Worm (Caenorhabditis elegans) whole organism, L1 larva: ENCODE measurements around the gene F42G8.8.

Experiments used
- C34B4.2 ChIP-seq: sonication (generic microtip); optimal IDR thresholded peaks from 2 replicates; lab custom pipeline; 2017; ENCODE audit warnings: mild to moderate bottlenecking, missing genetic modification characterization, missing compliant biosample characterization
- F16B12.6 ChIP-seq: fragments of 150-350 bp; optimal IDR thresholded peaks from 2 replicates; lab custom pipeline; 2014; ENCODE audit warnings: missing biosample characterization, missing genetic modification characterization
- blmp-1 ChIP-seq: fragments of 150-350 bp; optimal IDR thresholded peaks from 2 replicates; lab custom pipeline; 2014; ENCODE audit warnings: missing biosample characterization, missing genetic modification characterization
- egl-13 ChIP-seq: sonication (generic microtip); optimal IDR thresholded peaks from 2 replicates; lab custom pipeline; 2016; ENCODE audit warnings: missing genotype, missing genetic modification reagents, missing genetic modification characterization, missing compliant biosample characterization
- elt-2 ChIP-seq: sonication (generic microtip); optimal IDR thresholded peaks from 2 replicates; lab custom pipeline; 2016; ENCODE audit warnings: missing genetic modification characterization, mild to moderate bottlenecking, inconsistent platforms, missing compliant biosample characterization, missing genetic modification reagents
- hpl-2 ChIP-seq: fragments of 150-350 bp; optimal IDR thresholded peaks from 2 replicates; lab custom pipeline; 2014; ENCODE audit warnings: missing biosample characterization, missing genetic modification reagents, missing genetic modification characterization
- nhr-12 ChIP-seq: sonication (generic microtip); optimal IDR thresholded peaks from 2 replicates; lab custom pipeline; 2017; ENCODE audit warnings: missing biosample characterization, missing genetic modification characterization
- nhr-237 ChIP-seq: fragments of 150-350 bp; optimal IDR thresholded peaks from 2 replicates; lab custom pipeline; 2014; ENCODE audit warnings: missing biosample characterization, missing genetic modification characterization
- pag-3 ChIP-seq: sonication (generic microtip); optimal IDR thresholded peaks from 2 replicates; lab custom pipeline; 2017; ENCODE audit warnings: missing genetic modification characterization, mild to moderate bottlenecking, missing compliant biosample characterization, antibody characterized with exemption, borderline replicate concordance; ENCODE audit not compliant: insufficient read depth
- tbx-2 ChIP-seq: sonication (generic microtip); optimal IDR thresholded peaks from 2 replicates; lab custom pipeline; 2016; ENCODE audit warnings: missing genetic modification characterization, missing compliant biosample characterization
- unc-130 ChIP-seq: fragments of 150-350 bp; optimal IDR thresholded peaks from 2 replicates; lab custom pipeline; 2017; ENCODE audit warnings: missing biosample characterization, missing genetic modification characterization, inconsistent platforms
- zag-1 ChIP-seq: fragments of 150-350 bp; optimal IDR thresholded peaks from 2 replicates; lab custom pipeline; 2014; ENCODE audit warnings: missing biosample characterization, missing genetic modification characterization

ce11 chrIV:8138984-8139383 lies 20.1 kb downstream of the F42G8.8 start, which contains the start of gene pmk-3:
- TF ChIP-seq hpl-2 (GFP tag; lab: Kevin White, UChicago) = no peak
- TF ChIP-seq zag-1 = no peak
- no peak for TF ChIP-seq elt-2 (tag; lab: Kevin White, UChicago)
- no peak for TF ChIP-seq egl-13
- no peak for TF ChIP-seq nhr-12 (tag; lab: Kevin White, UChicago)
- TF ChIP-seq nhr-237 (tag; lab: Kevin White, UChicago) = no peak
- TF ChIP-seq pag-3 = no peak
- TF ChIP-seq unc-130 (tag; lab: Kevin White, UChicago) = no peak
- no peak for TF ChIP-seq C34B4.2
- no peak for TF ChIP-seq tbx-2 (tag; lab: Kevin White, UChicago)
- TF ChIP-seq F16B12.6 (tag; lab: Kevin White, UChicago) = no peak
- TF ChIP-seq blmp-1 (tag; lab: Kevin White, UChicago) = peak; percentile 2
